Worm (Caenorhabditis elegans): ENCODE results near the gene swp-1.
A peak's percentile ranks its signal among the peaks of the same experiment; 100 is the strongest.

The swp-1 gene

DNA sequence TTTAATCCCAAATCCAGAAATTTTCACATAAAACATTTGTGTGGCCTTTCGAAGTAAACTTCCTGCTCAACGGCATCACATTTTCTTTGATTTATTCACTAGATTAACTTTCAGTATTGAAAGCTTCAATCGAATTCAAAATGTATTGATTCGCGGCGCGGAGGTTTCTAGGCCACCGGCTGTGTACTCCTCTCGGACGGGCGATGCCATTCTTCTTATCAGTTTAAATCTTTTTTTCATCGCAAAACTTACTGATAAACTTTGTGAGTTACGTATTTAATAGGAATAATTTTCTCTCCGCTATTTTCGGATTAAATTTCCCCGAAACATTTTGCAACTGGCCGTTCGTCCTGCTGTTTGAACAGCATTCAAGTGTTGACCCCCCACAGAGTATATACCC, 16.6 kb upstream of the swp-1 start:
- TF ChIP-seq F13H6.1 (tag; optimal IDR thresholded peaks at IDR 0.05) (no peak), ceh-48 (tag; optimal IDR thresholded peaks at IDR 0.05) (peak; percentile 47), ceh-14 (tag; optimal IDR thresholded peaks at IDR 0.05) (peak; percentile 23), unc-42 (tag; optimal IDR thresholded peaks at IDR 0.05) (peak; percentile 10), ceh-31 (tag; optimal IDR thresholded peaks at IDR 0.05) (peak; percentile 60), dve-1 (tag; optimal IDR thresholded peaks at IDR 0.05) (no peak), C08G9.2 (tag; optimal IDR thresholded peaks at IDR 0.05) (peak; percentile 85), lim-6 (tag; optimal IDR thresholded peaks at IDR 0.05) (no peak), mec-3 (tag; optimal IDR thresholded peaks at IDR 0.05; ENCODE audit: borderline replicate concordance) (peak; percentile 48), pqm-1 (tag; optimal IDR thresholded peaks at IDR 0.05) (peak; percentile 61), pha-2 (tag; optimal IDR thresholded peaks at IDR 0.05) (peak; percentile 22), sdc-2 (tag; optimal IDR thresholded peaks at IDR 0.05) (peak; percentile 16), ets-4 (tag; optimal IDR thresholded peaks at IDR 0.05) (peak; percentile 94), elt-2 (tag; optimal IDR thresholded peaks at IDR 0.05) (peak; percentile 87), gmeb-2 (tag; optimal IDR thresholded peaks at IDR 0.05) (no peak), zip-5 (tag; optimal IDR thresholded peaks at IDR 0.05) (peak; percentile 1), tbx-2 (tag; optimal IDR thresholded peaks at IDR 0.05) (peak; percentile 8), pha-4 (tag; optimal IDR thresholded peaks at IDR 0.05) (no peak), madf-2 (tag; optimal IDR thresholded peaks at IDR 0.05) (no peak), ref-2 (tag; optimal IDR thresholded peaks at IDR 0.05) (peak; percentile 72), hlh-8 (tag; optimal IDR thresholded peaks at IDR 0.05) (peak; percentile 4), ztf-16 (tag; optimal IDR thresholded peaks at IDR 0.05) (no peak)

DNA sequence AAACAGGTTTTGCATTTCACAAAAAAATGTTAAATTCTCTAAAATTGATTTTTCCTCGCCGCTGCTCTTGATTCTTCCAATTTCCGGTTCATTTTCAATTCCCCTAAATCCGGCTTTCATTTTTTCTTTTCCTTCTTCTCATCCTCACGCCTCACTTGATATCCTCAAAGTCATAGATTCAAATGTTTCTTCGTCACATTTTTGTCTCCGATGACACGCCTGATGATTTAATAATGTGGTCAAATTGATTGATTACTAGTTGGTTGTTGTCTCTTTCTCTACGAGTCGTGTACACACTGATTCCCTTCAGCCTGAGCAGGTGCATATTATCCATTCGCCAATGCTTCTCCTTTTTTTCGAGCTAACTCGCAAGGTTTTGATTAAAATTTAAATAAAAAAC, 16.2 kb upstream of the swp-1 start:
- peak; percentile 72 for TF ChIP-seq unc-55 (GFP tag; optimal IDR thresholded peaks at IDR 0.05)
- peak; percentile 3 for TF ChIP-seq nfya-1 (tag; optimal IDR thresholded peaks at IDR 0.05)
- no peak for TF ChIP-seq K09A11.1 (tag; optimal IDR thresholded peaks at IDR 0.05; ENCODE audit: insufficient read depth)

DNA sequence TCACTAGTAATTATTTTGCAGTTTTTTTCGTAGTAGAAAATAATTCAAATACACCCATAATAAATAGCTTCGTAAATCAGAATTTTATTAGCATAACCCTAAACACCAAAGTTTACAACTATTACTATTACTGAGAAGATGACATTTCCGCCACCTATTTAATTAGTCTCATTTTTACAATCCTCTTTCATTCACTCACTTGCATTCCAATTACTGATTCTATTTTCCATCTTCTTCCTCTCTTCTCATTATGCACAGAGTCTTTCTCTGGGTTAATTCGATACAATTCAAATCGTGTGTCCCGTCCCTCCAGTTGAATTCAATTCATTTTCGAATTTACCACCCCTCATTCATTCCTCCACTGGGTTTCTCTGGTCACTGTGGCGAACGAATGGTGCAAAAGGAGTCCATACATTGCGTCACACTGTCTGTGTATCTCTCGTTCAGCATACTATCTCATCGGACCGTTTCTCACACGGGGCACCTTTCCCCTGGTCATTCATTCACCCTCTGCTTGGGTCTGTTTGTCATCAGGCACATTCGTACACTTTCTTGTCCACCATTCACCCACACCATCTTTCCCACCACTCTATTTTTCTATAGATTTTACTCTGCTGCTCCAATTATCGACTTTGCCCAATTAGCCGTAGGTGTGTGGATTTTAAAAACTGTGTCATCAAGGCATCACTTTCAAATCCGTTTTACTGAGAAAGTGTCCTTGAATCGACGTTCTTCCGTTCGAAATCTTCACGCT, 15.1 kb upstream of the swp-1 start:
- TF ChIP-seq unc-42 (tag; optimal IDR thresholded peaks at IDR 0.05) (peak; percentile 99), hlh-13 (GFP tag; optimal IDR thresholded peaks at IDR 0.05) (no peak), ahr-1 (tag; optimal IDR thresholded peaks at IDR 0.05) (no peak), pat-9 (tag; optimal IDR thresholded peaks at IDR 0.05) (no peak), mec-3 (tag; optimal IDR thresholded peaks at IDR 0.05; ENCODE audit: borderline replicate concordance) (no peak), tbx-2 (tag; optimal IDR thresholded peaks at IDR 0.05) (peak; percentile 24), dmd-4 (tag; optimal IDR thresholded peaks at IDR 0.05; ENCODE audit: borderline replicate concordance) (no peak), ref-2 (tag; optimal IDR thresholded peaks at IDR 0.05) (peak; percentile 42), ceh-14 (tag; optimal IDR thresholded peaks at IDR 0.05) (peak; percentile 44), ceh-31 (tag; optimal IDR thresholded peaks at IDR 0.05) (peak; percentile 51)

DNA sequence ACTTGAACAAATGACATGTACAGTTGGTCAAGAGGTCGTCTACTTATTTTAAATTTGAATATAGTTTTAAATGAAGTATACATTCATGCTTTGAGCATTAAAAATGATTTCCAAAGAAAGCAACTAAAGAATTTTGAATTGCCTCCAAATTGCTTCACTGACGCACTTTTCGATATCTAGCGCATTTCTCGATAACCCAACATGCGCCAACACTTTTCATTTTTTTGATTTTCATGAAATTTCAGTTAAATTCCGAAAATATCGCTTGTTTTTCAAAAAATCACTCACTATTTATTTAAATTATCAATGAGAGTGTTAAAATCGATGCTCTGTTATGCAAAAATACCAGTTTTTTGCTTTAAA, 14.5 kb upstream of the swp-1 start:
- TF ChIP-seq odd-2 (tag; optimal IDR thresholded peaks at IDR 0.05) = no peak

DNA sequence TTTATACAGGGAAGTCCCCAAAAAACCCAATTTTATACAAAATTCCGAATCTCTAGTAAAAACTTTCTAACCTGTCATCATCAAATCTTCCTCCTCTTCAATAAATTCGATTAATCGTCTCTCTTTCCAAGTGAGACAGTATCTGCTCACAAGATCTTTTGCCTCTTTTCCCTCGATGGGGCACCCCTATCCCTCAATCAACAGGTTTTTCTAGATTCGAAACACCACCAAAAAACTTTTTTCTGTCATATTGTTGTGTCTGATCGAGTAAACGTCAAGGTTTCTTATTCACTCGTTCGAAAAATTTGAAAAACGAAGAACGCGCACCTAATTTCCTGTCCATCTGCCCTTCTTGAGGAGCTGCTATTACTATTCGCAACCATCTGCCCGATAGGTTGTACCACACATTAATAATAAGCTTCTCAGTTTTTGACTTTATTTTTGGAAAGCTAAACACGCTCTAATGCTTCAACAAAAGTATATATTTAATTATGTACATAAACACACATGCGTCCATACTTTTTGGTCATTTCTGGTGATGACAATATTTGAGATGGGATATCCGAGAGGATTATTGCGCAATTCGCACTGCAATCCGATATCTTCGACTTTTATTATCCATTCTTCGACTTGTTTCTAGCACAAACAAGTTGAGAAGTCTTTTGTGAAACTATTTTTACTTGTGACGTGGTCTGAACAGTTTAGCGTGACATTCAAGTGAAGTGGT, 13.9 kb upstream of the swp-1 start:
- no peak for TF ChIP-seq elt-2 (tag; optimal IDR thresholded peaks at IDR 0.05)
- peak; percentile 20 for TF ChIP-seq ceh-34 (tag; optimal IDR thresholded peaks at IDR 0.05)

Measured in whole organism, late embryonic.